Worm (Caenorhabditis elegans) whole organism, late embryonic: Measurements from ENCODE around the gene gly-12.

ENCODE experiments used
- C08G9.2 ChIP-seq: sonication (generic microtip); optimal IDR thresholded peaks from 2 replicates; lab custom pipeline; 2016; ENCODE audit warnings: mild to moderate bottlenecking, missing genetic modification characterization, moderate library complexity, missing compliant biosample characterization
- C38D4.7 ChIP-seq: fragments of 200-800 bp; sonication (Bioruptor generic); optimal IDR thresholded peaks from 2 replicates; lab custom pipeline; 2018; ENCODE audit warnings: mild to moderate bottlenecking, missing genetic modification characterization, moderate library complexity, missing compliant biosample characterization
- K02D7.2 ChIP-seq: sonication (generic microtip); optimal IDR thresholded peaks from 2 replicates; lab custom pipeline; 2017; ENCODE audit warnings: mild to moderate bottlenecking, missing genetic modification characterization, missing compliant biosample characterization
- K09A11.1 ChIP-seq: sonication (generic microtip); optimal IDR thresholded peaks from 2 replicates; lab custom pipeline; 2017; ENCODE audit warnings: antibody characterized with exemption, mild to moderate bottlenecking, missing genetic modification characterization, missing compliant biosample characterization; ENCODE audit not compliant: insufficient read depth
- ceh-18 ChIP-seq: sonication (generic microtip); optimal IDR thresholded peaks from 2 replicates; lab custom pipeline; 2016; ENCODE audit warnings: missing genetic modification characterization, missing compliant biosample characterization
- ceh-19 ChIP-seq: fragments of 200-800 bp; sonication (Bioruptor generic); optimal IDR thresholded peaks from 2 replicates; lab custom pipeline; 2018; ENCODE audit warnings: mild to moderate bottlenecking, missing genetic modification characterization, missing compliant biosample characterization
- ceh-30 ChIP-seq: fragments of 150-350 bp; optimal IDR thresholded peaks from 2 replicates; lab custom pipeline; 2014; ENCODE audit warnings: missing biosample characterization, missing genetic modification characterization
- ceh-31 ChIP-seq: sonication (generic microtip); optimal IDR thresholded peaks from 2 replicates; lab custom pipeline; 2016; ENCODE audit warnings: missing genetic modification characterization, missing compliant biosample characterization
- ceh-34 ChIP-seq: sonication (generic microtip); optimal IDR thresholded peaks from 2 replicates; lab custom pipeline; 2016; ENCODE audit warnings: mild to moderate bottlenecking, missing genetic modification characterization, missing compliant biosample characterization
- ceh-45 ChIP-seq: fragments of 200-800 bp; sonication (Bioruptor generic); IDR thresholded peaks from 2 replicates; pipeline ENCODE4 v1.3.6; 2022; ENCODE audit warnings: missing genetic modification reagents, missing genetic modification characterization, missing compliant biosample characterization
- ceh-9 ChIP-seq: sonication (generic microtip); optimal IDR thresholded peaks from 2 replicates; lab custom pipeline; 2016; ENCODE audit warnings: mild to moderate bottlenecking, missing genetic modification characterization, inconsistent platforms, missing compliant biosample characterization
- elt-4 ChIP-seq: sonication (generic microtip); optimal IDR thresholded peaks from 2 replicates; lab custom pipeline; 2016; ENCODE audit warnings: missing genetic modification characterization, missing compliant biosample characterization
- fkh-6 ChIP-seq: sonication (generic microtip); optimal IDR thresholded peaks from 2 replicates; lab custom pipeline; 2016; ENCODE audit warnings: missing genetic modification characterization, missing compliant biosample characterization
- hlh-13 ChIP-seq: fragments of 200-800 bp; sonication (Bioruptor generic); optimal IDR thresholded peaks from 2 replicates; lab custom pipeline; 2018; ENCODE audit warnings: mild to moderate bottlenecking, missing genetic modification characterization, missing compliant biosample characterization
- hlh-30 ChIP-seq: sonication (generic microtip); optimal IDR thresholded peaks from 2 replicates; lab custom pipeline; 2017; ENCODE audit warnings: antibody characterized with exemption, missing genetic modification characterization, missing compliant biosample characterization; ENCODE audit not compliant: insufficient read depth
- lim-6 ChIP-seq: sonication (generic microtip); optimal IDR thresholded peaks from 2 replicates; lab custom pipeline; 2016; ENCODE audit warnings: missing genetic modification characterization, missing compliant biosample characterization
- mec-3 ChIP-seq: sonication (generic microtip); optimal IDR thresholded peaks from 2 replicates; lab custom pipeline; 2016; ENCODE audit warnings: borderline replicate concordance, missing genetic modification characterization, missing compliant biosample characterization
- nfya-1 ChIP-seq: sonication (generic microtip); optimal IDR thresholded peaks from 2 replicates; lab custom pipeline; 2017; ENCODE audit warnings: missing genetic modification characterization, mild to moderate bottlenecking, missing compliant biosample characterization, antibody characterized with exemption, moderate library complexity
- nhr-232 ChIP-seq: sonication (generic microtip); optimal IDR thresholded peaks from 2 replicates; lab custom pipeline; 2016; ENCODE audit warnings: missing genetic modification characterization, missing compliant biosample characterization
- npax-4 ChIP-seq: sonication (generic microtip); optimal IDR thresholded peaks from 2 replicates; lab custom pipeline; 2016; ENCODE audit warnings: missing genetic modification characterization, missing compliant biosample characterization
- odd-2 ChIP-seq: sonication (generic microtip); optimal IDR thresholded peaks from 2 replicates; lab custom pipeline; 2017; ENCODE audit warnings: antibody characterized with exemption, mild to moderate bottlenecking, missing genetic modification characterization, missing compliant biosample characterization
- pat-9 ChIP-seq: fragments of 200-800 bp; sonication (Bioruptor generic); optimal IDR thresholded peaks from 2 replicates; lab custom pipeline; 2018; ENCODE audit warnings: mild to moderate bottlenecking, missing genetic modification characterization, moderate library complexity, missing compliant biosample characterization
- pros-1 ChIP-seq: fragments of 150-350 bp; optimal IDR thresholded peaks from 2 replicates; lab custom pipeline; 2014; ENCODE audit warnings: missing biosample characterization, missing genetic modification reagents, missing genetic modification characterization
- ref-2 ChIP-seq: sonication (generic microtip); optimal IDR thresholded peaks from 2 replicates; lab custom pipeline; 2016; ENCODE audit warnings: missing genetic modification characterization, missing compliant biosample characterization
- rnt-1 ChIP-seq: sonication (generic microtip); optimal IDR thresholded peaks from 2 replicates; lab custom pipeline; 2016; ENCODE audit warnings: missing genetic modification characterization, missing compliant biosample characterization
- sdc-2 ChIP-seq: sonication (generic microtip); optimal IDR thresholded peaks from 2 replicates; lab custom pipeline; 2016; ENCODE audit warnings: missing genotype, missing genetic modification characterization, missing compliant biosample characterization
- sox-2 ChIP-seq: fragments of 200-800 bp; sonication (Bioruptor generic); IDR thresholded peaks from 2 replicates; pipeline ENCODE4 v1.3.6; 2022; ENCODE audit warnings: missing genetic modification reagents, missing genetic modification characterization, missing compliant biosample characterization
- sox-4 ChIP-seq: sonication (generic microtip); optimal IDR thresholded peaks from 2 replicates; lab custom pipeline; 2017; ENCODE audit warnings: mild to moderate bottlenecking, missing genetic modification characterization, inconsistent platforms, missing compliant biosample characterization
- tbx-2 ChIP-seq: sonication (generic microtip); optimal IDR thresholded peaks from 2 replicates; lab custom pipeline; 2016; ENCODE audit warnings: missing genetic modification characterization, missing compliant biosample characterization
- tbx-7 ChIP-seq: sonication (generic microtip); optimal IDR thresholded peaks from 2 replicates; lab custom pipeline; 2016; ENCODE audit warnings: missing genotype, missing genetic modification characterization, missing compliant biosample characterization
- unc-42 ChIP-seq: sonication (generic microtip); optimal IDR thresholded peaks from 2 replicates; lab custom pipeline; 2016; ENCODE audit warnings: missing genotype, missing genetic modification characterization, missing compliant biosample characterization
- unc-55 ChIP-seq: sonication (generic microtip); optimal IDR thresholded peaks from 2 replicates; lab custom pipeline; 2017; ENCODE audit warnings: missing biosample characterization, missing genetic modification reagents, missing genetic modification characterization
- ztf-16 ChIP-seq: sonication (generic microtip); optimal IDR thresholded peaks from 2 replicates; lab custom pipeline; 2017; ENCODE audit warnings: missing genetic modification characterization, missing compliant biosample characterization

Gene gly-12

DNA sequence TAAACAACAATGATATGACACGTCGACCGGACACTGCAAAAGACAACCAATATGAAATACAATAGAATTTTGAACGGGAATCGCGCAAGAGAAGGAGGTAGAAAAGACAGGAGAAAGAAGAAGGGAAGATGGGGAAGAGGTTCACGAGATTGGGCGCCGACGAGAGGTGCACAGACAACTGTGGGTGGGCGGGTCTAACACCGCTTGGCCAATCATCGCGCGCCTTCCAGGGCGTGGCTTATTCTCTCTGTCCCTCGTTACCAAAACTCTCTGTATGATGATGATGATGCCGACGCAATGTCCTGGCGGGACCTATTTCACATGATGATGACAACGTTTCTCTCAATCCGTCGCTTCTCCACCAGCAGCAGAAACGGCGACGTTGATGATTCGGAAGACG is 25.1 kb upstream of the gly-12 start (continued):
- TF ChIP-seq ceh-9 (no peak), ztf-16 (tag; lab: Kevin White, UChicago) (no peak), npax-4 (tag; lab: Kevin White, UChicago) (no peak), sox-2 (GFP tag; lab: Robert Waterston, UW) (no peak), odd-2 (tag; lab: Kevin White, UChicago) (no peak)
- TF ChIP-seq, all 69 proteins: peak for 5

ce11 chrX:7463637-7464036 is 22.0 kb upstream of the gly-12 start, which contains the start of gene sox-2:
sox-2 (minus strand) TSS chrX:7463736.
- TF ChIP-seq nfya-1 (tag; lab: Kevin White, UChicago) (no peak), sox-2 (GFP tag; lab: Robert Waterston, UW) (peak; percentile 69), ref-2 (tag; lab: Kevin White, UChicago) (peak; percentile 4), ceh-31 (tag; lab: Kevin White, UChicago) (peak; percentile 51)

DNA sequence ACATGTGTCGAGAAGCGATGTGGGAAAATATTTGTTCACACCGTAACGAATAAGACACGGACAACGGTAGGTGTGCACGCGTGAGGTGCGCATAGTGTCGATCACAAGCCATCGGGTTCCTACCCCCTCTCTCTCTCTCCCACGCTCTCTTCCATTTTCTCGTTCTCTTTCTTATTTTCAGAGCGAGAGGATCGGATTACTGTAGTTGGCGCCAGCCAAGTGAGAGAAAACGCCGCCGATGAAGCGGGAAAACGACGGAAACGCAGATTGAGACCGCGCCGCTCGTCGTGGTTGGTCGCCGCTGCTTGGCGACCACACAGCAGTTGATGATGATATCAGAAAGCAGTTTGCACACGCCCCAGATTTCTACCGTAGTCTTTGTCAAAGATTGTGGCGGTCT is 21.3 kb upstream of the gly-12 start:
- TF ChIP-seq nfya-1 (tag; lab: Kevin White, UChicago) (peak; percentile 47), ceh-34 (tag; lab: Kevin White, UChicago) (peak; percentile 48), pat-9 (tag; lab: Kevin White, UChicago) (no peak)

- TF ChIP-seq nhr-232 = no peak
Measured at ce11 chrX:7466682-7467081, 19.0 kb upstream of the gly-12 start.

DNA sequence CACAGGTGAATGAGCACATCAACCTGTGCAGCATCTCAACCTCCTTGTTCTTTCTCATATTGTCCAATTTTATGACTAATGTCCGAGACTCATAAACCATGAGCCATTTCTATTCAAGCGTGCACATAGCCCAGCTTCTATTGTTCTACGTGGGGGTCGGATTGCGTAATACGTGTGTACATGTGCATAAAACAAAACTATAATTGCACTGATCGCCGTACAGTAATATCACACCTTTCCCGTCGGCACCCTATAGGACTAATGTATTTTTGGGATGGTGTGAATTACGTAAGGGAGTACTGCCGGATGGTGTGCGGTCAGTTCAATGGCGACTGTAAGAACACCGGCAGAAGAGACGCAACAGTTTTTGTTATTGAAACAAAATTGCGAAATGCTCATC is 15.8 kb upstream of the gly-12 start:
- TF ChIP-seq C38D4.7 (GFP tag; lab: Kevin White, UChicago) = no peak
- TF ChIP-seq sox-2 (GFP tag; lab: Robert Waterston, UW) = peak; percentile 77; the same call in 1 of the 2 replicates
- peak; percentile 16 for TF ChIP-seq ceh-31 (tag; lab: Kevin White, UChicago)

- TF ChIP-seq fkh-6 = no peak
- peak; percentile 21 for TF ChIP-seq unc-55 (GFP tag; lab: Kevin White, UChicago)
- peak; percentile 2 for TF ChIP-seq ceh-30 (tag; lab: Kevin White, UChicago)
- TF ChIP-seq pros-1 (tag; lab: Kevin White, UChicago) = peak; percentile 50
- peak; percentile 43 for TF ChIP-seq tbx-2 (tag; lab: Kevin White, UChicago)
- no peak for TF ChIP-seq K02D7.2 (tag; lab: Kevin White, UChicago)
- TF ChIP-seq ceh-31 (tag; lab: Kevin White, UChicago) = peak; percentile 85
- peak; percentile 83 for TF ChIP-seq unc-42 (tag; lab: Kevin White, UChicago)
- TF ChIP-seq mec-3 (tag; lab: Kevin White, UChicago) = no peak
- TF ChIP-seq sox-4 (tag; lab: Kevin White, UChicago) = no peak
- no peak for TF ChIP-seq tbx-7 (tag; lab: Kevin White, UChicago)
- TF ChIP-seq elt-4 = no peak
- TF ChIP-seq ceh-34 (tag; lab: Kevin White, UChicago) = peak; percentile 41
- TF ChIP-seq ceh-18 (tag; lab: Kevin White, UChicago) = peak; percentile 24
- no peak for TF ChIP-seq lim-6 (tag; lab: Kevin White, UChicago)
- TF ChIP-seq ceh-45 (GFP tag; lab: Robert Waterston, UW) = no peak
- peak; percentile 68 for TF ChIP-seq nfya-1 (tag; lab: Kevin White, UChicago)
- TF ChIP-seq rnt-1 (tag; lab: Kevin White, UChicago) = peak; percentile 54
- TF ChIP-seq, all 69 proteins: peak for 10
Measured at ce11 chrX:7474968-7475433, 10.7 kb upstream of the gly-12 start, which contains the start of gene coh-1. coh-1 (minus strand) TSS chrX:7475018.

DNA sequence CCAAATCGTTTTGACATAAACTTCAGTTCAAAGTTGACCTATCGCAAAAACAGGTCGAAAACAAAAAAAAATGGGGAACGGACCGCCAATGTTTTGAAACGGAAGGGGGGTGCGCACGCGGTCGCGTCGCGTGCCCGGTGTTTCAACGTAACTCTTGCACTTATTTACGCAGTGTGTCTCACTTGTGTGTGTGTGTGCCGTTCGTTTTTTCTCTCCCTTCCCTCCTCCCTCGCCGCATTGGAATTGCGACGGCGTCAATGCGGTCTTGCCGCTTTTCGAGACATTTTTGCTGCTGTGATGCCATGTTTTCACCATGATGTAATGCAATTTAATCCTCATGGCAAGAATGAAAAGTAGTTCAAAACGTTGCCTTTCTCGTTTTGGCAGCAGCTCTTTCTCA is 7.2 kb upstream of the gly-12 start:
- TF ChIP-seq K09A11.1 (tag; lab: Kevin White, UChicago) (peak; percentile 36), pat-9 (tag; lab: Kevin White, UChicago) (peak; percentile 8), tbx-2 (tag; lab: Kevin White, UChicago) (peak; percentile 57), sdc-2 (tag; lab: Kevin White, UChicago) (peak; percentile 51), hlh-30 (tag; lab: Kevin White, UChicago) (peak; percentile 49), C08G9.2 (tag; lab: Kevin White, UChicago) (no peak), hlh-13 (no peak), ceh-31 (tag; lab: Kevin White, UChicago) (peak; percentile 51), ceh-19 (GFP tag; lab: Kevin White, UChicago) (peak; percentile 46), unc-42 (tag; lab: Kevin White, UChicago) (peak; percentile 55), rnt-1 (tag; lab: Kevin White, UChicago) (peak; percentile 38)
